Fruit fly (Drosophila melanogaster): ENCODE data around the gene CG12506.

- TF ChIP-seq CG11560 (tag; IDR thresholded peaks at IDR 0.05) (no peak), CG13296 (GFP tag; optimal IDR thresholded peaks at IDR 0.05) (no peak), ATbp (GFP tag; optimal IDR thresholded peaks at IDR 0.05) (no peak), CG17802 (tag; optimal IDR thresholded peaks at IDR 0.05) (no peak), grn (GFP tag; optimal IDR thresholded peaks at IDR 0.05) (peak; percentile 28), az2 (GFP tag; optimal IDR thresholded peaks at IDR 0.05) (no peak), CG18599 (GFP tag; optimal IDR thresholded peaks at IDR 0.05) (no peak), CG13775 (GFP tag; optimal IDR thresholded peaks at IDR 0.05) (no peak), CG15073 (GFP tag; optimal IDR thresholded peaks at IDR 0.05) (no peak), her (GFP tag; optimal IDR thresholded peaks at IDR 0.05) (no peak)
Observed at dm6 chr2L:810277-810676, 36.9 kb downstream of the CG12506 start, which contains the start of gene Nnf1b.
